Worm (Caenorhabditis elegans) whole organism, L4/young adult: ENCODE measurements around the gene Y61A9LA.12.
"Not testable (repeated sequence)": the region's sequence is repeated elsewhere in the genome, so short reads cannot be mapped to it uniquely, and the experiment has no call there.

Source experiments
- W03F9.2 ChIP-seq: fragments of 150-350 bp; optimal IDR thresholded peaks from 2 replicates; lab custom pipeline; 2014; ENCODE audit warnings: missing biosample characterization, missing genetic modification characterization
- dao-5 ChIP-seq: sonication (generic microtip); optimal IDR thresholded peaks from 2 replicates; lab custom pipeline; 2016; ENCODE audit warnings: missing genotype, missing genetic modification characterization, moderate library complexity, missing compliant biosample characterization
- him-1 ChIP-seq: sonication (generic microtip); optimal IDR thresholded peaks from 2 replicates; lab custom pipeline; 2016; ENCODE audit warnings: missing genotype, missing genetic modification reagents, missing genetic modification characterization, missing compliant biosample characterization

Y61A9LA.12 gene

DNA sequence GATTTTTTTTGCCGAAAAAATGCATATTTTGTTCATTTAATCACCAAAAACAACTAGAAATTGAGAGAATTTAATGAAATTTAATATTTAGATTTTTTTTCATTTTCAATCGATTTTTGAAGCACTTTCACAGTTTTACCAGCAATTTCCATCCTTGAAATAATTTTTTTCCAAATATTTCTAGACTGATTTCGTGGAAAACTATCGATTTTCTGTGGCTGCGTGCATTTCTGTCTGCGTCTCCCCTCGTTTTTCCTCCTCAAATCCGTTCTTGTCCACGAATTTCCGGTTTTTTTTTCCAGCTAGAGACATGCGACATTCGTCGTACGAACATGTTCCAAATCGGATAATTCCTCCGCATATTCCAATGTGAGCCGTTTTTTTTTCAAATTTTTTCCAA lies 17.2 kb downstream of the Y61A9LA.12 start, which contains the start of gene Y61A9LA.3:
Gene Y61A9LA.3 (plus strand): TSS at position 301 of the 400 bp plus-strand sequence.
- TF ChIP-seq W03F9.2 (tag; lab: Kevin White, UChicago), result no peak
- no peak for TF ChIP-seq dao-5 (tag; lab: Kevin White, UChicago)
- TF ChIP-seq him-1 (tag; lab: Kevin White, UChicago), result no peak

DNA sequence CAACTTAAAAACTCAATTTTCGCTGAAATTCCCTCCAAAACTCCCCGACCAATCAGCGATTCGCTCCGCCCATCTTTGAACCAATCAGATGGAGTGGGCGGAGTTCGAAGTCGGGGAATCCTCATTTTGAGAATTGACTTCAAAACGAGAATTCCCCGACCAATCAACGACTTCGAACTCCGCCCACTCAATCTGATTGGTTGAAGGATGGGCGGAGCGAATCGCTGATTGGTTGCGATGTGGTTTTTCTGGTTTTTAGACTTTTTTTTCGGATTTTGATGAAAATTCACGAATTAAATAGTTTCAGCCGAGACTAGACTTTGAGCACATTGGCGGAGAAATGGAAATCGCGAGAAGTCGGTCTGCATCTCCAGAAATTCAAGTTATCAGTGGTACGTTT lies 18.3 kb downstream of the Y61A9LA.12 start:
- TF ChIP-seq W03F9.2 (tag; lab: Kevin White, UChicago), result no peak
- no peak for TF ChIP-seq him-1 (tag; lab: Kevin White, UChicago)
- TF ChIP-seq dao-5 (tag; lab: Kevin White, UChicago), result no peak

ce11 chrV:4573824-4574223 lies 20.2 kb downstream of the Y61A9LA.12 start, which contains the start of gene hpo-39:
hpo-39 (minus strand) TSS chrV:4573924.
- not testable (repeated sequence) for TF ChIP-seq dao-5, W03F9.2, him-1 (tag; lab: Kevin White, UChicago)

- TF ChIP-seq dao-5 (tag; lab: Kevin White, UChicago) (no peak), him-1 (tag; lab: Kevin White, UChicago) (no peak), W03F9.2 (tag; lab: Kevin White, UChicago) (no peak)
These were observed 21.8 kb downstream of the Y61A9LA.12 start for ce11 chrV:4575458-4575857.

ce11 chrV:4580594-4580993 lies 26.9 kb downstream of the Y61A9LA.12 start:
- TF ChIP-seq him-1 (tag; lab: Kevin White, UChicago) (no peak), dao-5 (tag; lab: Kevin White, UChicago) (no peak), W03F9.2 (tag; lab: Kevin White, UChicago) (no peak)

DNA sequence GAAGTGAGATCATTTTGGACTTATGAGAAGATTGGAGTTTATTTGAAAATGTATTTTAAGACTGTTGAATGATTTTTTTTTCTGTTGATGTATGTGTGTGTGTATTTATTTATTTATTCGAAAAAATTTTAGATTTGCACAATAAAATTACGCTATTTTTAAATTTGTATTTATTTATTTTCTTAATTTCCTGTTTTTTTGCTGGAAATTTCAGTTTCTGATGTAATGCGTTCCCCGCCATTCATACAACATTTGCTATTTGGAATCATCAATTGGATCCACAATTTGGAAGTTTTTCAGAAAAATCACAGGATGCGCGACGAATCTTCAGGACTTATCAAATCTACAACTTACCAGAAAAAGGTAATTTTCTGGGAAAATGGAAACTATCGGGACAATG lies 31.3 kb downstream of the Y61A9LA.12 start, which contains the start of gene Y61A9LA.1:
Gene Y61A9LA.1 (plus strand): TSS at position 301 of the 400 bp plus-strand sequence.
- TF ChIP-seq dao-5 (tag; lab: Kevin White, UChicago) (no peak), him-1 (tag; lab: Kevin White, UChicago) (no peak), W03F9.2 (tag; lab: Kevin White, UChicago) (no peak)

DNA sequence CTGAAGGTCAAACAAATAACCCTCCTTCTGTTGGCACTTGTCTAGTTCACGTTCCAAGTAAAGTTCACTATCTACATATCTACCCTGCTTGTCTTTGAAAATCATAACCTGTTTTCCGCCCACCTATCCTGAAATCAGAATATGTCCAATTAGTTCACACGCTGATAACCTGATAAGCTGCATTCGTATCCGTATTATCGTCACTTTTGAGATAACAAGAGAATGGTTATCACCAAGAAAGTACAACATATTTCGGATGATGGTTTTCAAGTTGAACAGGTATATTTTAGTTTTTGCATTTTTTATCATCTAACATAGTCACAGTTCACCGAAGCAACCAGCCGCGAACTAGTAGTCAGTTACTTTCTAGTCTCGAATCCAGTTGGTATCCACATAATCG lies 37.1 kb downstream of the Y61A9LA.12 start:
- no peak for TF ChIP-seq dao-5 (tag; lab: Kevin White, UChicago)
- no peak for TF ChIP-seq him-1 (tag; lab: Kevin White, UChicago)

DNA sequence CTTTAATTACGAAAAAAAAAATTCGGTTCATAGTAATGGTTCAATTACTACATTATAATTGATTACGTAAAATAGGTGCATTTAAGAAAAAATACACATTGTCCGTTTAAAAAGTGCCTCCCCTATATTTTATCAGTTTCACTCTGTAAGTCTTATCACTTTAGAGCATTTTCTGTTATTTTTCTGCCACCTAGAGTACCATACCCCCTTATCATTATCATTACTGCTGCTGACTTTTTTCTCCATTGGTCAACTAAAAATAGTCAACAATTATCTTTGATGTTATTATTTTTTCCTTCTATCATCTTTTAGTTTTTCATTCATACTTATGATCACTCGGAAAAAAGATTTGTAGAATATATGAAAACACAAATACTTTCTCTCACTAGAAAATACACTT lies 44.8 kb downstream of the Y61A9LA.12 start:
- TF ChIP-seq him-1 (tag; lab: Kevin White, UChicago), result no peak
- no peak for TF ChIP-seq W03F9.2 (tag; lab: Kevin White, UChicago)
- no peak for TF ChIP-seq dao-5 (tag; lab: Kevin White, UChicago)

- TF ChIP-seq dao-5 (tag; lab: Kevin White, UChicago), result no peak
- TF ChIP-seq W03F9.2 (tag; lab: Kevin White, UChicago), result no peak
- TF ChIP-seq him-1 (tag; lab: Kevin White, UChicago), result no peak
These were observed 45.6 kb downstream of the Y61A9LA.12 start for ce11 chrV:4599225-4599624.
